Worm (Caenorhabditis elegans) whole organism, L4 larva: Measurements from ENCODE around the gene pfk-1.1.

Experiments used
- D1046.2 ChIP-seq: fragments of 200-800 bp; sonication (Bioruptor generic); IDR thresholded peaks from 2 replicates; pipeline ENCODE4 v1.3.6; 2022; ENCODE audit warnings: missing genetic modification characterization, missing compliant biosample characterization
- F26F4.8 ChIP-seq: fragments of 200-800 bp; sonication (Bioruptor generic); conservative IDR thresholded peaks from 2 replicates; pipeline ENCODE4 v1.3.6; 2022; ENCODE audit warnings: missing genetic modification characterization, missing compliant biosample characterization
- T20F7.1 ChIP-seq: fragments of 200-800 bp; sonication (Bioruptor generic); optimal IDR thresholded peaks from 2 replicates; lab custom pipeline; 2018; ENCODE audit warnings: mild to moderate bottlenecking, missing genetic modification characterization, missing compliant biosample characterization
- T26A8.4 ChIP-seq: fragments of 200-800 bp; sonication (Bioruptor generic); IDR thresholded peaks from 2 replicates; pipeline ENCODE4 v1.3.6; 2022; ENCODE audit warnings: missing genetic modification characterization, missing compliant biosample characterization
- Y48G9A.11 ChIP-seq: fragments of 200-800 bp; sonication (Bioruptor generic); IDR thresholded peaks from 2 replicates; pipeline ENCODE4 v1.3.6; 2022; ENCODE audit warnings: missing genetic modification reagents, missing genetic modification characterization, missing compliant biosample characterization
- aha-1 ChIP-seq: fragments of 150-350 bp; peaks from one replicate; lab custom pipeline; 2014; ENCODE audit warnings: missing biosample characterization, missing genetic modification characterization
- attf-4 ChIP-seq: sonication (generic microtip); optimal IDR thresholded peaks from 3 replicates; lab custom pipeline; 2017; ENCODE audit warnings: missing biosample characterization, missing genetic modification characterization
- ceh-44 ChIP-seq: fragments of 200-800 bp; sonication (Bioruptor generic); IDR thresholded peaks from 2 replicates; pipeline ENCODE4 v1.3.6; 2022; ENCODE audit warnings: missing genetic modification reagents, missing genetic modification characterization, missing compliant biosample characterization
- ceh-82 ChIP-seq: sonication (generic microtip); optimal IDR thresholded peaks from 2 replicates; lab custom pipeline; 2017; ENCODE audit warnings: missing biosample characterization, missing genetic modification characterization
- ces-1 ChIP-seq: fragments of 150-350 bp; sonication (generic microtip); optimal IDR thresholded peaks from 4 replicates; lab custom pipeline; 2014; ENCODE audit warnings: missing biosample characterization, missing genetic modification reagents, missing genetic modification characterization
- ctbp-1 ChIP-seq: fragments of 200-800 bp; sonication (Bioruptor generic); IDR thresholded peaks from 2 replicates; pipeline ENCODE4 v1.3.6; 2022; ENCODE audit warnings: missing genetic modification reagents, missing genetic modification characterization, missing compliant biosample characterization
- daf-16 ChIP-seq, 3 experiments: sonication (generic microtip); optimal IDR thresholded peaks; 2 replicates each; lab custom pipeline; 2016 to 2017; ENCODE audit warnings: missing genetic modification characterization in 3 of 3, missing genetic modification reagents in 3 of 3, mild to moderate bottlenecking in 2 of 3, missing compliant biosample characterization in 2 of 3, missing biosample characterization in 1 of 3, moderate library complexity in 1 of 3
- daf-19 ChIP-seq: fragments of 200-800 bp; sonication (Bioruptor generic); conservative IDR thresholded peaks from 2 replicates; pipeline ENCODE4 v1.3.6; 2022; ENCODE audit warnings: missing genetic modification characterization, missing compliant biosample characterization
- egl-27 ChIP-seq: sonication (generic microtip); optimal IDR thresholded peaks from 3 replicates; lab custom pipeline; 2017; ENCODE audit warnings: missing biosample characterization, missing genetic modification reagents, missing genetic modification characterization
- egl-43 ChIP-seq: fragments of 200-800 bp; sonication (Bioruptor generic); IDR thresholded peaks from 2 replicates; pipeline ENCODE4 v1.3.6; 2022; ENCODE audit warnings: missing genetic modification reagents, missing genetic modification characterization, missing compliant biosample characterization
- hif-1 ChIP-seq, 2 experiments: sonication (generic microtip); optimal IDR thresholded peaks; 2 replicates each; lab custom pipeline; 2016 to 2017; ENCODE audit warnings: missing compliant biosample characterization in 2 of 2, missing genetic modification characterization in 2 of 2, missing genetic modification reagents in 2 of 2, missing genotype in 2 of 2, mild to moderate bottlenecking in 1 of 2
- hlh-11 ChIP-seq: fragments of 200-800 bp; sonication (Bioruptor generic); optimal IDR thresholded peaks from 2 replicates; lab custom pipeline; 2018; ENCODE audit warnings: mild to moderate bottlenecking, missing genetic modification characterization, missing compliant biosample characterization
- hlh-30 ChIP-seq: sonication (generic microtip); optimal IDR thresholded peaks from 2 replicates; lab custom pipeline; 2017; ENCODE audit warnings: antibody characterized with exemption, mild to moderate bottlenecking, missing genetic modification characterization, missing compliant biosample characterization; ENCODE audit not compliant: insufficient read depth
- hmg-1.1 ChIP-seq: fragments of 200-800 bp; sonication (Bioruptor generic); IDR thresholded peaks from 2 replicates; pipeline ENCODE4 v1.3.6; 2022; ENCODE audit warnings: missing genetic modification reagents, missing genetic modification characterization, missing compliant biosample characterization
- lin-15B ChIP-seq: fragments of 150-350 bp; sonication (generic microtip); optimal IDR thresholded peaks from 3 replicates; lab custom pipeline; 2014; ENCODE audit warnings: missing biosample characterization, missing genetic modification characterization
- lin-39 ChIP-seq: fragments of 150-350 bp; optimal IDR thresholded peaks from 2 replicates; lab custom pipeline; 2014; ENCODE audit warnings: missing biosample characterization, missing genetic modification reagents, missing genetic modification characterization
- lsy-2 ChIP-seq, 2 experiments: fragments of 150-350 bp in 1 of 2; sonication (generic microtip) in 1 of 2; optimal IDR thresholded peaks; 2 replicates each; lab custom pipeline; 2014 to 2017; ENCODE audit warnings: missing biosample characterization in 2 of 2, missing genetic modification characterization in 2 of 2
- madf-9 ChIP-seq: fragments of 200-800 bp; sonication (Bioruptor generic); conservative IDR thresholded peaks from 2 replicates; pipeline ENCODE4 v1.3.6; 2022; ENCODE audit warnings: missing genetic modification reagents, missing genetic modification characterization, missing compliant biosample characterization
- mdl-1 ChIP-seq, 2 experiments: fragments of 150-350 bp in 1 of 2; sonication (generic microtip) in 1 of 2; optimal IDR thresholded peaks; 2 replicates each; lab custom pipeline; 2014 to 2017; ENCODE audit warnings: missing biosample characterization in 2 of 2, missing genetic modification characterization in 2 of 2
- mes-2 ChIP-seq: sonication (generic microtip); optimal IDR thresholded peaks from 2 replicates; lab custom pipeline; 2016; ENCODE audit warnings: missing genotype, mild to moderate bottlenecking, missing genetic modification characterization, missing compliant biosample characterization; ENCODE audit not compliant: poor library complexity, severe bottlenecking
- mxl-2 ChIP-seq: fragments of 200-800 bp; sonication (Bioruptor generic); conservative IDR thresholded peaks from 2 replicates; pipeline ENCODE4 v1.3.6; 2022; ENCODE audit warnings: missing genetic modification reagents, missing genetic modification characterization, missing compliant biosample characterization
- mxl-3 ChIP-seq: fragments of 200-800 bp; sonication (Bioruptor generic); optimal IDR thresholded peaks from 2 replicates; lab custom pipeline; 2018; ENCODE audit warnings: mild to moderate bottlenecking, missing genetic modification characterization, missing compliant biosample characterization
- nhr-11 ChIP-seq: fragments of 150-350 bp; optimal IDR thresholded peaks from 2 replicates; lab custom pipeline; 2014; ENCODE audit warnings: missing biosample characterization, missing genetic modification characterization
- nhr-28 ChIP-seq: fragments of 150-350 bp; optimal IDR thresholded peaks from 2 replicates; lab custom pipeline; 2014; ENCODE audit warnings: missing biosample characterization, missing genetic modification characterization
- nhr-42 ChIP-seq: fragments of 200-800 bp; sonication (Bioruptor generic); IDR thresholded peaks from 2 replicates; pipeline ENCODE4 v1.3.6; 2022; ENCODE audit warnings: missing genetic modification characterization, missing compliant biosample characterization
- pha-4 ChIP-seq, 2 experiments: fragments of 150-350 bp in 1 of 2; fragments of 200-800 bp in 1 of 2; sonication (Bioruptor generic) in 1 of 2; IDR thresholded peaks in 1 of 2; optimal IDR thresholded peaks in 1 of 2; 2 replicates each; pipeline versions ENCODE4 v1.3.6 to Lab custom; 2014 to 2022; ENCODE audit warnings: missing genetic modification characterization in 2 of 2, missing genetic modification reagents in 2 of 2, missing biosample characterization in 1 of 2, missing compliant biosample characterization in 1 of 2
- php-3 ChIP-seq: fragments of 200-800 bp; sonication (Bioruptor generic); IDR thresholded peaks from 2 replicates; pipeline ENCODE4 v1.3.6; 2022; ENCODE audit warnings: missing genetic modification reagents, missing genetic modification characterization, missing compliant biosample characterization
- pqm-1 ChIP-seq: sonication (generic microtip); optimal IDR thresholded peaks from 2 replicates; lab custom pipeline; 2017; ENCODE audit warnings: missing biosample characterization, missing genetic modification characterization
- rbr-2 ChIP-seq: sonication (generic microtip); optimal IDR thresholded peaks from 2 replicates; lab custom pipeline; 2016; ENCODE audit warnings: missing genotype, missing genetic modification characterization, missing compliant biosample characterization
- saeg-2 ChIP-seq: fragments of 200-800 bp; sonication (Bioruptor generic); IDR thresholded peaks from 2 replicates; pipeline ENCODE4 v1.3.6; 2022; ENCODE audit warnings: missing genetic modification reagents, missing genetic modification characterization, missing compliant biosample characterization
- skn-1 ChIP-seq: fragments of 150-350 bp; optimal IDR thresholded peaks from 2 replicates; lab custom pipeline; 2014; ENCODE audit warnings: missing biosample characterization, missing genetic modification characterization
- snpc-4 ChIP-seq: fragments of 150-350 bp; optimal IDR thresholded peaks from 2 replicates; lab custom pipeline; 2014; ENCODE audit warnings: missing biosample characterization, missing genetic modification characterization
- unc-62 ChIP-seq, 3 experiments: fragments of 150-350 bp in 1 of 3; sonication (generic microtip); optimal IDR thresholded peaks in 2 of 3; peaks in 1 of 3; 1 replicate in 1 of 3; 2 replicates in 2 of 3; lab custom pipeline; 2014 to 2017; ENCODE audit warnings: missing biosample characterization in 3 of 3, missing genetic modification characterization in 3 of 3, missing genetic modification reagents in 3 of 3, missing genotype in 1 of 3
- zfp-2 ChIP-seq: sonication (generic microtip); optimal IDR thresholded peaks from 2 replicates; lab custom pipeline; 2016; ENCODE audit warnings: mild to moderate bottlenecking, missing genetic modification characterization, missing compliant biosample characterization
- zfp-3 ChIP-seq: fragments of 200-800 bp; sonication (Bioruptor generic); conservative IDR thresholded peaks from 2 replicates; pipeline ENCODE4 v1.3.6; 2022; ENCODE audit warnings: missing genetic modification reagents, missing genetic modification characterization, missing compliant biosample characterization
- zip-11 ChIP-seq: fragments of 200-800 bp; sonication (Bioruptor generic); IDR thresholded peaks from 2 replicates; pipeline ENCODE4 v1.3.6; 2022; ENCODE audit warnings: missing genetic modification characterization, missing compliant biosample characterization
- ztf-11 ChIP-seq: fragments of 150-350 bp; optimal IDR thresholded peaks from 2 replicates; lab custom pipeline; 2014; ENCODE audit warnings: missing biosample characterization, missing genetic modification characterization
- ztf-7 ChIP-seq: fragments of 150-350 bp; optimal IDR thresholded peaks from 2 replicates; lab custom pipeline; 2014; ENCODE audit warnings: missing biosample characterization, missing genetic modification characterization

The pfk-1.1 gene

DNA sequence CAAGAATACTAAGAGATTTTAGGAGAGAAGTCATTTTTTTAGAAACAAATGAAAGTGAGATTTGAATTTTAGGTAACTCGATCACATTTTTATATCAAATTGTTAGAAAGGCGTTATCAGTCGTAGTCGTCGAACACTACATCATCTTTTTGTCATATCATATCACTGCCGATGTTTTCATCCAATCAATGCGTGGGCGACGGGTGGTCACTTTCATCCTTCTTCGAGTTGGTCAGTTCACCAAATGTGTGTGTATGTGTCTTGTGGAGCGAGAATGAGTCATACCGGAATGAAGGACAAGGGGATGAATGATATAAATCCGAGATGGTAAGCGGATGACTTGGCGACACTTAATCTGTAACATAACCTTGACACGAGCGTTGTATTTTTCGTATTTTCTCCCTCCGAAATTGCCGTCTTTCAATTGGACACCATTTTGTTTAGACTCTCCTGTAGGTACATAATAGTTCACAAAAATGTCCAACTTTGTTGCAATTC, 5.9 kb downstream of the pfk-1.1 start, which contains the start of the genes Y41G9A.10 and Y41G9A.5:
TSS of gene Y41G9A.10 (minus strand) at position 51 of the 498 bp plus-strand sequence.
TSS of gene Y41G9A.5 (plus strand) at position 160 of the 498 bp plus-strand sequence.
- TF ChIP-seq ceh-82 (tag; lab: Kevin White, UChicago), result no peak
- TF ChIP-seq T20F7.1, result no peak
- TF ChIP-seq unc-62 (GFP tag; optimal IDR thresholded peaks at IDR 0.05 in 1 of 2; lab: Kevin White, UChicago), result peak in 1 of 2 experiments; percentile 62
- no peak for TF ChIP-seq unc-62 (tag; optimal IDR thresholded peaks at IDR 0.05; lab: Kevin White, UChicago)
- peak; percentile 48 for TF ChIP-seq hlh-30 (tag; lab: Kevin White, UChicago)
- TF ChIP-seq saeg-2 (GFP tag; lab: Robert Waterston, UW), result no peak
- peak; percentile 41 for TF ChIP-seq mxl-3 (GFP tag; lab: Kevin White, UChicago)
- peak; percentile 30 for TF ChIP-seq nhr-28 (tag; lab: Kevin White, UChicago)
- TF ChIP-seq mxl-2 (GFP tag; lab: Robert Waterston, UW), result no peak
- no peak for TF ChIP-seq ctbp-1 (GFP tag; lab: Robert Waterston, UW)
- no peak for TF ChIP-seq lin-15B
- no peak for TF ChIP-seq php-3
- peak; percentile 93 for TF ChIP-seq aha-1 (tag; lab: Kevin White, UChicago)
- no peak for TF ChIP-seq ceh-44 (GFP tag; lab: Robert Waterston, UW)

DNA sequence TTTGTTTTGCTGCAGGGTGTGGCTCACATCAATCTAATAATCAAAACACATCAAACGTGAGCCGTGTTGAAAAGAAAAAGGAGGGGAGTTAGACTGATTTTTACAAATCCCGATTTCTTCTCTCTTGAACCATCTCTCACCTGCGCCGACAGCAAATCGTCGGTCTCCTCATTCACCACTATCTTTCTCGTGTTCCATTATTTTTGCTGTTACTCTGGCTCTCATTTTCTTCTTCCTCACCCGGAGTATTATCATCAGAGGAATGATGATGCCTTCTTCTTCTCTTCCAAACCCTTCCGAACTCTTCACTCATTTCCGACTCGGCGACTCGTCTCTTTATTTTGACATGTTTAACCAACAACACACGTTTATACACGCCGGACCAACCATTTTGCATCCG, 9.6 kb downstream of the pfk-1.1 start:
- TF ChIP-seq daf-16 (GFP tag; optimal IDR thresholded peaks at IDR 0.05; lab: Kevin White, UChicago) (peak in 1 of 2 experiments; percentile 77), daf-16 (tag; optimal IDR thresholded peaks at IDR 0.05; lab: Kevin White, UChicago) (no peak), nhr-11 (tag; lab: Kevin White, UChicago) (peak; percentile 6), hif-1 (tag; optimal IDR thresholded peaks at IDR 0.05; lab: Kevin White, UChicago) (no peak), nhr-42 (GFP tag; lab: Robert Waterston, UW) (no peak), hlh-11 (tag; lab: Kevin White, UChicago) (peak; percentile 19), nhr-28 (tag; lab: Kevin White, UChicago) (no peak), hlh-30 (tag; lab: Kevin White, UChicago) (no peak), snpc-4 (tag; lab: Kevin White, UChicago) (no peak), madf-9 (GFP tag; lab: Robert Waterston, UW) (0 out of 2 replicates have a peak, but pooled peaks have one; percentile 12)

DNA sequence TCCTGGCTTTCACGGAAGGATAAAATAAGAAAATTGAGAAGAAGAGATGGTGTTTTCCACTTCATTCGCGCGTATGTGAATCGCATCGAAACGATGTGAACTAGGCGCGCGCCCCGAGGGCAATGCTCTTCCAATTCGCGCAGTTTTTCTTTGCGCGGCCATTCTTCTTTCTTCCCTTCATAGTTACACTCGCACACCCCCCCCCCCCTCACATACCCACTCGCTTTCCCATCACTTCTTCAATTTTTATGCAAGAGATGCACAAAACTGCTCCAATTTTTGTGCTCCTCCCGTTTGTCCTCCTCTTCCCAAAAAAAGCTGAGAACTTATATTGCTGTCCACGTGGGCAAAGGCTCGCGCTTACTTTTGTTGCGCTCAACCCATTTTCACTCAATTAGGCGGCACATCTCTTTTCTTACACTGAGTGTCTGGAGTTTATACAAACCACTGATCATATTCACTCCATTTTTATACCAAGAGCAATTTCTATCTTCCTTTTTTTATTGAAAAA, 12.9 kb downstream of the pfk-1.1 start:
- TF ChIP-seq ztf-7 (tag; lab: Kevin White, UChicago) (no peak), rbr-2 (no peak), ces-1 (GFP tag; lab: Kevin White, UChicago) (no peak), D1046.2 (GFP tag; lab: Robert Waterston, UW) (no peak), zip-11 (no peak), ztf-11 (tag; lab: Kevin White, UChicago) (no peak), skn-1 (tag; lab: Kevin White, UChicago) (no peak), snpc-4 (tag; lab: Kevin White, UChicago) (no peak), lsy-2 (tag; optimal IDR thresholded peaks at IDR 0.05; lab: Kevin White, UChicago) (no peak), egl-43 (GFP tag; lab: Robert Waterston, UW) (0 out of 2 replicates have a peak, but pooled peaks have one; percentile 50), php-3 (no peak), aha-1 (tag; lab: Kevin White, UChicago) (peak; percentile 20), ctbp-1 (GFP tag; lab: Robert Waterston, UW) (no peak), attf-4 (tag; lab: Kevin White, UChicago) (no peak), mes-2 (tag; lab: Kevin White, UChicago) (no peak), lin-39 (tag; lab: Kevin White, UChicago) (no peak), hif-1 (tag; optimal IDR thresholded peaks at IDR 0.05; lab: Kevin White, UChicago) (no peak), egl-27 (no peak), pha-4 (GFP tag; IDR thresholded peaks at IDR 0.05; lab: Robert Waterston, UW) (no peak), pha-4 (tag; optimal IDR thresholded peaks at IDR 0.05; lab: Kevin White, UChicago) (no peak), mdl-1 (tag; optimal IDR thresholded peaks at IDR 0.05; lab: Kevin White, UChicago) (peak in 1 of 2 experiments; percentile 13), lin-15B (no peak), Y48G9A.11 (GFP tag; lab: Robert Waterston, UW) (no peak), T26A8.4 (no peak), zfp-2 (tag; lab: Kevin White, UChicago) (no peak), daf-19 (no peak), hlh-11 (tag; lab: Kevin White, UChicago) (no peak), zfp-3 (no peak), hmg-1.1 (GFP tag; lab: Robert Waterston, UW) (peak; percentile 17; the same call in 1 of the 2 replicates), pqm-1 (tag; lab: Kevin White, UChicago) (no peak), F26F4.8 (GFP tag; lab: Robert Waterston, UW) (no peak)
